Worm (Caenorhabditis elegans) whole organism, L1 larva: ENCODE measurements around the gene fbxb-20.

ENCODE experiments used
- ama-1 ChIP-seq: fragments of 150-350 bp; optimal IDR thresholded peaks from 2 replicates; lab custom pipeline; 2014
- ceh-82 ChIP-seq, 3 experiments: fragments of 150-350 bp in 1 of 3; sonication (generic microtip) in 2 of 3; optimal IDR thresholded peaks; 2 replicates each; lab custom pipeline; 2014 to 2017; ENCODE audit warnings: missing biosample characterization in 3 of 3, missing genetic modification characterization in 3 of 3
- ceh-88 ChIP-seq: fragments of 200-800 bp; sonication (Bioruptor generic); IDR thresholded peaks from 2 replicates; pipeline ENCODE4 v1.3.6; 2022; ENCODE audit warnings: missing genetic modification characterization, missing compliant biosample characterization
- ceh-90 ChIP-seq: sonication (generic microtip); optimal IDR thresholded peaks from 2 replicates; lab custom pipeline; 2016; ENCODE audit warnings: missing genetic modification characterization, missing compliant biosample characterization
- hpl-2 ChIP-seq: fragments of 150-350 bp; optimal IDR thresholded peaks from 2 replicates; lab custom pipeline; 2014; ENCODE audit warnings: missing biosample characterization, missing genetic modification reagents, missing genetic modification characterization
- lin-35 ChIP-seq, 2 experiments: fragments of 150-350 bp; optimal IDR thresholded peaks; 2 replicates each; lab custom pipeline; 2014; ENCODE audit warnings: missing biosample characterization in 2 of 2, missing genetic modification characterization in 2 of 2, missing genetic modification reagents in 2 of 2
- nhr-90 ChIP-seq: sonication (generic microtip); optimal IDR thresholded peaks from 2 replicates; lab custom pipeline; 2016; ENCODE audit warnings: mild to moderate bottlenecking, missing genetic modification characterization, missing compliant biosample characterization; ENCODE audit not compliant: poor library complexity
- pqm-1 ChIP-seq: sonication (generic microtip); optimal IDR thresholded peaks from 3 replicates; lab custom pipeline; 2017; ENCODE audit warnings: missing biosample characterization, missing genetic modification characterization
- rnt-1 ChIP-seq: sonication (generic microtip); optimal IDR thresholded peaks from 2 replicates; lab custom pipeline; 2016; ENCODE audit warnings: mild to moderate bottlenecking, missing genetic modification characterization, moderate library complexity, missing compliant biosample characterization
- sup-37 ChIP-seq: fragments of 200-800 bp; sonication (Bioruptor generic); optimal IDR thresholded peaks from 2 replicates; lab custom pipeline; 2018; ENCODE audit warnings: mild to moderate bottlenecking, missing genetic modification characterization, missing compliant biosample characterization
- tbx-2 ChIP-seq: sonication (generic microtip); optimal IDR thresholded peaks from 2 replicates; lab custom pipeline; 2016; ENCODE audit warnings: missing genetic modification characterization, missing compliant biosample characterization
- zip-4 ChIP-seq: fragments of 200-800 bp; sonication (Bioruptor generic); optimal IDR thresholded peaks from 2 replicates; lab custom pipeline; 2018; ENCODE audit warnings: mild to moderate bottlenecking, missing genetic modification characterization, moderate library complexity, missing compliant biosample characterization

ce11 chrII:1670260-1670879, 20.0 kb upstream of the fbxb-20 start, which contains the start of gene nhx-6:
- TF ChIP-seq pqm-1 (tag; lab: Kevin White, UChicago) (no peak), ceh-88 (GFP tag; lab: Robert Waterston, UW) (no peak), rnt-1 (tag; lab: Kevin White, UChicago) (no peak), hpl-2 (GFP tag; lab: Kevin White, UChicago) (no peak), lin-35 (GFP tag; optimal IDR thresholded peaks at IDR 0.05; lab: Kevin White, UChicago) (no peak), ama-1 (lab: Kevin White, UChicago) (no peak), ceh-82 (tag; optimal IDR thresholded peaks at IDR 0.05; lab: Kevin White, UChicago) (no peak), nhr-90 (tag; lab: Kevin White, UChicago) (no peak), tbx-2 (no peak), zip-4 (GFP tag; lab: Kevin White, UChicago) (no peak), sup-37 (no peak), ceh-90 (tag; lab: Kevin White, UChicago) (no peak)
